Fruit fly (Drosophila melanogaster) whole organism, embryonic: ENCODE data around the gene CG11550.
A peak's percentile ranks its signal among the peaks of the same experiment; 100 is the strongest.

Experiments
- ATbp ChIP-seq: fragments of 200-800 bp; sonication (Bioruptor generic); optimal IDR thresholded peaks from 2 replicates; lab custom pipeline; 2017; ENCODE audit warnings: missing biosample characterization, mild to moderate bottlenecking, missing genetic modification characterization, missing genetic modification reagents
- BEAF-32 ChIP-seq: fragments of 200-800 bp; sonication (Bioruptor generic); optimal IDR thresholded peaks from 3 replicates; lab custom pipeline; 2017; ENCODE audit warnings: missing biosample characterization, missing genetic modification characterization, mild to moderate bottlenecking, moderate library complexity, missing genetic modification reagents
- Blimp-1 ChIP-seq: fragments of 200-800 bp; sonication (Bioruptor generic); optimal IDR thresholded peaks from 3 replicates; lab custom pipeline; 2018; ENCODE audit warnings: missing biosample characterization, missing genetic modification characterization, mild to moderate bottlenecking, moderate library complexity, missing genetic modification reagents
- Bteb2 ChIP-seq: fragments of 200-800 bp; sonication (Bioruptor generic); optimal IDR thresholded peaks from 2 replicates; lab custom pipeline; 2016; ENCODE audit warnings: missing biosample characterization, missing genetic modification characterization
- CG10366 ChIP-seq: fragments of 200-800 bp; sonication (Bioruptor generic); IDR thresholded peaks from 2 replicates; pipeline ENCODE4 v1.3.6; 2022; ENCODE audit warnings: missing biosample characterization, missing genetic modification characterization
- CG10543 ChIP-seq: fragments of 200-800 bp; sonication (Bioruptor generic); optimal IDR thresholded peaks from 3 replicates; lab custom pipeline; 2017; ENCODE audit warnings: missing biosample characterization, mild to moderate bottlenecking, missing genetic modification characterization, moderate library complexity
- CG17361 ChIP-seq: fragments of 200-800 bp; sonication (Bioruptor generic); IDR thresholded peaks from 3 replicates; pipeline ENCODE4 v1.3.6; 2022; ENCODE audit warnings: missing biosample characterization, missing genetic modification characterization
- CG2712 ChIP-seq: fragments of 200-800 bp; optimal IDR thresholded peaks from 3 replicates; lab custom pipeline; 2019; ENCODE audit warnings: missing biosample characterization, mild to moderate bottlenecking, missing genetic modification characterization, moderate library complexity
- CG31224 ChIP-seq: fragments of 200-800 bp; sonication (Bioruptor generic); IDR thresholded peaks from 2 replicates; pipeline ENCODE4 v1.3.6; 2022; ENCODE audit warnings: missing biosample characterization, missing genetic modification characterization
- CG32772 ChIP-seq: fragments of 200-800 bp; sonication (Bioruptor generic); IDR thresholded peaks from 2 replicates; pipeline ENCODE4 v1.3.6; 2022; ENCODE audit warnings: missing biosample characterization, missing genetic modification characterization
- CG6254 ChIP-seq: fragments of 200-800 bp; sonication (Bioruptor generic); optimal IDR thresholded peaks from 3 replicates; lab custom pipeline; 2017; ENCODE audit warnings: mild to moderate bottlenecking, missing biosample characterization, missing genetic modification reagents, missing genetic modification characterization
- CG6654 ChIP-seq: fragments of 200-800 bp; sonication (Bioruptor generic); optimal IDR thresholded peaks from 2 replicates; lab custom pipeline; 2017; ENCODE audit warnings: missing biosample characterization, mild to moderate bottlenecking, missing genetic modification characterization
- CG7839 ChIP-seq: fragments of 200-800 bp; sonication (Bioruptor generic); optimal IDR thresholded peaks from 3 replicates; lab custom pipeline; 2018; ENCODE audit warnings: missing biosample characterization, mild to moderate bottlenecking, missing genetic modification characterization, moderate library complexity
- CG8924 ChIP-seq: fragments of 200-800 bp; optimal IDR thresholded peaks from 3 replicates; lab custom pipeline; 2019; ENCODE audit warnings: missing biosample characterization, mild to moderate bottlenecking, missing genetic modification characterization, moderate library complexity
- Eip74EF ChIP-seq, 2 experiments: fragments of 200-800 bp in 1 of 2; fragments of >200 bp in 1 of 2; sonication (Bioruptor generic) in 1 of 2; optimal IDR thresholded peaks; 2 replicates each; lab custom pipeline; 2017 to 2019; ENCODE audit warnings: missing biosample characterization in 2 of 2, missing genetic modification characterization in 2 of 2, mild to moderate bottlenecking in 1 of 2, moderate library complexity in 1 of 2
- Hr39 ChIP-seq: fragments of >200 bp; optimal IDR thresholded peaks from 2 replicates; lab custom pipeline; 2017
- MTF-1 ChIP-seq: fragments of 200-800 bp; sonication (Bioruptor generic); optimal IDR thresholded peaks from 2 replicates; lab custom pipeline; 2018; ENCODE audit warnings: missing biosample characterization, mild to moderate bottlenecking, missing genetic modification characterization, borderline replicate concordance
- Meics ChIP-seq: fragments of 200-800 bp; sonication (Bioruptor generic); optimal IDR thresholded peaks from 2 replicates; lab custom pipeline; 2017; ENCODE audit warnings: missing biosample characterization, mild to moderate bottlenecking, missing genetic modification characterization
- NFAT ChIP-seq: fragments of 200-800 bp; sonication (Bioruptor generic); IDR thresholded peaks from 2 replicates; pipeline ENCODE4 v1.3.6; 2022; ENCODE audit warnings: missing biosample characterization, missing genetic modification characterization
- Oli ChIP-seq: fragments of 200-800 bp; sonication (Bioruptor generic); optimal IDR thresholded peaks from 2 replicates; lab custom pipeline; 2018; ENCODE audit warnings: missing biosample characterization, mild to moderate bottlenecking, missing genetic modification characterization, moderate library complexity
- bcd ChIP-seq: fragments of 200-800 bp; sonication (Bioruptor generic); optimal IDR thresholded peaks from 2 replicates; lab custom pipeline; 2017; ENCODE audit warnings: missing biosample characterization, mild to moderate bottlenecking, missing genetic modification characterization
- bsh ChIP-seq, 2 experiments: fragments of 200-800 bp; sonication (Bioruptor generic); optimal IDR thresholded peaks; 2 replicates each; lab custom pipeline; 2017 to 2018; ENCODE audit warnings: mild to moderate bottlenecking in 2 of 2, missing biosample characterization in 2 of 2, missing genetic modification characterization in 2 of 2, moderate library complexity in 1 of 2
- chinmo ChIP-seq: fragments of 200-800 bp; sonication (Bioruptor generic); IDR thresholded peaks from 4 replicates; pipeline ENCODE4 v1.3.6; 2022; ENCODE audit warnings: missing biosample characterization, missing genetic modification characterization; ENCODE audit not compliant: partially characterized antibody
- crol ChIP-seq: fragments of 200-800 bp; sonication (Bioruptor generic); IDR thresholded peaks from 2 replicates; pipeline ENCODE4 v1.3.6; 2022; ENCODE audit warnings: missing biosample characterization, missing genetic modification characterization
- dmrt99B ChIP-seq: fragments of 200-800 bp; sonication (Bioruptor generic); optimal IDR thresholded peaks from 2 replicates; lab custom pipeline; 2018; ENCODE audit warnings: missing biosample characterization, mild to moderate bottlenecking, missing genetic modification characterization, moderate library complexity
- gce ChIP-seq: fragments of 200-800 bp; sonication (Bioruptor generic); IDR thresholded peaks from 3 replicates; pipeline ENCODE4 v1.3.6; 2022; ENCODE audit warnings: missing biosample characterization, missing genetic modification characterization
- gcm ChIP-seq: fragments of 200-800 bp; sonication (Bioruptor generic); optimal IDR thresholded peaks from 2 replicates; lab custom pipeline; 2019; ENCODE audit warnings: missing biosample characterization, mild to moderate bottlenecking, missing genetic modification characterization, moderate library complexity
- gem ChIP-seq: fragments of 200-800 bp; sonication (Bioruptor generic); optimal IDR thresholded peaks from 2 replicates; lab custom pipeline; 2019; ENCODE audit warnings: missing biosample characterization, mild to moderate bottlenecking, missing genetic modification characterization, moderate library complexity
- hbn ChIP-seq: fragments of 200-800 bp; sonication (Bioruptor generic); IDR thresholded peaks from 2 replicates; pipeline ENCODE4 v1.3.6; 2022; ENCODE audit warnings: missing biosample characterization, missing genetic modification characterization; ENCODE audit not compliant: partially characterized antibody
- her ChIP-seq: fragments of 200-800 bp; sonication (Bioruptor generic); optimal IDR thresholded peaks from 2 replicates; lab custom pipeline; 2016; ENCODE audit warnings: missing biosample characterization, missing genetic modification characterization
- hth ChIP-seq: fragments of >200 bp; optimal IDR thresholded peaks from 2 replicates; lab custom pipeline; 2017; ENCODE audit warnings: inconsistent platforms
- ind ChIP-seq: fragments of 200-800 bp; sonication (Bioruptor generic); optimal IDR thresholded peaks from 3 replicates; lab custom pipeline; 2016; ENCODE audit warnings: missing biosample characterization, missing genetic modification characterization
- kah ChIP-seq: fragments of 200-800 bp; sonication (Bioruptor generic); optimal IDR thresholded peaks from 2 replicates; lab custom pipeline; 2018; ENCODE audit warnings: missing biosample characterization, mild to moderate bottlenecking, missing genetic modification characterization
- ken ChIP-seq: fragments of 200-800 bp; sonication (Bioruptor generic); IDR thresholded peaks from 3 replicates; pipeline ENCODE4 v1.3.6; 2022; ENCODE audit warnings: missing biosample characterization, missing genetic modification characterization
- lov ChIP-seq, 2 experiments: fragments of 200-800 bp in 1 of 2; fragments of >200 bp in 1 of 2; sonication (Bioruptor generic) in 1 of 2; IDR thresholded peaks in 1 of 2; optimal IDR thresholded peaks in 1 of 2; 2 replicates in 1 of 2; 3 replicates in 1 of 2; pipeline versions ENCODE4 v1.3.6 to Lab custom; 2017 to 2022; ENCODE audit warnings: missing biosample characterization in 1 of 2, missing genetic modification characterization in 1 of 2
- nom ChIP-seq: fragments of 200-800 bp; sonication (Bioruptor generic); optimal IDR thresholded peaks from 2 replicates; lab custom pipeline; 2017; ENCODE audit warnings: missing biosample characterization, missing genetic modification characterization, mild to moderate bottlenecking, moderate library complexity, missing genetic modification reagents
- ranshi ChIP-seq: fragments of 200-800 bp; sonication (Bioruptor generic); IDR thresholded peaks from 2 replicates; pipeline ENCODE4 v1.3.6; 2022; ENCODE audit warnings: missing biosample characterization, missing genetic modification characterization
- row ChIP-seq: fragments of 200-800 bp; sonication (Bioruptor generic); IDR thresholded peaks from 3 replicates; pipeline ENCODE4 v1.3.6; 2022; ENCODE audit warnings: missing biosample characterization, missing genetic modification characterization
- slbo ChIP-seq: fragments of 200-800 bp; sonication (Bioruptor generic); IDR thresholded peaks from 2 replicates; pipeline ENCODE4 v1.3.6; 2022; ENCODE audit warnings: missing biosample characterization, missing genetic modification characterization
- sqz ChIP-seq: fragments of 200-800 bp; sonication (Bioruptor generic); optimal IDR thresholded peaks from 3 replicates; lab custom pipeline; 2018; ENCODE audit warnings: missing biosample characterization, mild to moderate bottlenecking, missing genetic modification characterization
- sr ChIP-seq: fragments of 200-800 bp; sonication (Bioruptor generic); IDR thresholded peaks from 3 replicates; pipeline ENCODE4 v1.3.6; 2022; ENCODE audit warnings: missing biosample characterization, missing genetic modification characterization
- ttk ChIP-seq: fragments of 200-800 bp; sonication (Bioruptor generic); IDR thresholded peaks from 2 replicates; pipeline ENCODE4 v2.1.2; 2022; ENCODE audit warnings: missing biosample characterization, missing genetic modification characterization
- tx ChIP-seq: fragments of 200-800 bp; sonication (Bioruptor generic); optimal IDR thresholded peaks from 2 replicates; lab custom pipeline; 2016; ENCODE audit warnings: missing biosample characterization, missing genetic modification characterization
- vnd ChIP-seq: fragments of 200-800 bp; sonication (Bioruptor generic); IDR thresholded peaks from 3 replicates; pipeline ENCODE4 v1.3.6; 2022; ENCODE audit warnings: missing biosample characterization, missing genetic modification characterization; ENCODE audit not compliant: partially characterized antibody
- zfh2 ChIP-seq: fragments of 200-800 bp; sonication (Bioruptor generic); optimal IDR thresholded peaks from 2 replicates; lab custom pipeline; 2016; ENCODE audit warnings: missing biosample characterization, missing genetic modification characterization

The CG11550 gene

DNA sequence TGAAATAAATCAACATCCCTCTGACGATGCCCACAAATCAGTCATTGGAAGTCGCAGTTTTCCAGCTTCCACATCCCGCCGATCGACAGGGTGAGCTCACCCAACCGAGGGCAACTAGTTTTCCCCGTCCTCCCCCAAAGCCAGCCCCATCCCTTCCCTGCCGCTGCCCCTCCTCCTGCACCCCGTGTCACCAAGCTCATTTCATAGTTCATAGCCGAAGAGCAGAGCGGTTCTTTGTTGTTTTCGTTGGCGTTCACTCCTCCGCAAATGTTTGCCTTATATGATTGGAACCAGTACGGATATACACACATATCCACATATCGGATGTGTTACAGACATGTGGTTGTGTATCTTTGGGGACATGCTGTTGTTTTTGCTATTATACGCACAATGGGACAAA, 40.4 kb upstream of the CG11550 start (continued):
- no peak for TF ChIP-seq CG32772 (GFP tag; lab: Robert Waterston, UW)
- TF ChIP-seq CG31224 (GFP tag; lab: Robert Waterston, UW): no peak
- no peak; the same call in 2 of the 3 replicates for TF ChIP-seq CG17361 (GFP tag; lab: Robert Waterston, UW)
- TF ChIP-seq her (GFP tag; lab: Kevin White, UChicago): no peak
- no peak for TF ChIP-seq hbn (GFP tag; lab: Robert Waterston, UW)
- 0 out of 4 replicates have a peak, but pooled peaks have one; percentile 24 for TF ChIP-seq chinmo (GFP tag; lab: Robert Waterston, UW)
- no peak for TF ChIP-seq kah (GFP tag; lab: Kevin White, UChicago)
- TF ChIP-seq MTF-1 (GFP tag; lab: Kevin White, UChicago): no peak
- TF ChIP-seq ttk: 0 out of 2 replicates have a peak, but pooled peaks have one; percentile 19
- TF ChIP-seq CG10543 (GFP tag; lab: Kevin White, UChicago): peak; percentile 7
- no peak for TF ChIP-seq CG6654

DNA sequence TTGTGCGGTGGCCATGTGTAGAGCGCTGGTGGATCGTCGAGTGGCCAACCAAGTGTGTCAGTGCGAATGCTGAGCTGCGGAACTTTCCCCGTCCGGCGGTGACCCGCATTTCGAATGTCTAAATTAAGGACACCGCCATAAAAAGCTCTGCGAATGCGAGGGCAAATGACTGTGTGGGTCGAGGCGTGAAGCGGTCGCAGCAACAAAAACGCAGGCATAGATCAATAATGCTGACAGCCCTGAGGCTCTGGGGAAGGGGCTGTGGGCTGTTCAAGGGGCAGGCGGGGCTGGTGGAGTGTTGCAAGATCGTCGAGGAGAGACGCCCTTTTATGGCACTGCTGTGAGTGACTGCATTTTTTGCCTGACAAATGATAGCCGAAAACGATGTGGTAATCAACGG, 39.8 kb upstream of the CG11550 start:
- no peak for TF ChIP-seq Eip74EF (GFP tag; optimal IDR thresholded peaks at IDR 0.05; lab: Kevin White, UChicago)
- 0 out of 3 replicates have a peak, but pooled peaks have one; percentile 11 for TF ChIP-seq ken
- peak; percentile 30; the same call in 1 of the 2 replicates for TF ChIP-seq ttk
- peak; percentile 75; the same call in 2 of the 3 replicates for TF ChIP-seq sr (GFP tag; lab: Robert Waterston, UW)
- TF ChIP-seq Meics: no peak
- TF ChIP-seq crol (GFP tag; lab: Robert Waterston, UW): peak; percentile 54
- TF ChIP-seq gce (GFP tag; lab: Robert Waterston, UW): no peak
- peak; percentile 41 for TF ChIP-seq gcm
- no peak for TF ChIP-seq tx (GFP tag; lab: Kevin White, UChicago)
- TF ChIP-seq lov (optimal IDR thresholded peaks at IDR 0.05; lab: Kevin White, UChicago): no peak
- 0 out of 3 replicates have a peak, but pooled peaks have one; percentile 29 for TF ChIP-seq lov (GFP tag; IDR thresholded peaks at IDR 0.05; lab: Robert Waterston, UW)
- TF ChIP-seq CG10366 (GFP tag; lab: Robert Waterston, UW): 0 out of 2 replicates have a peak, but pooled peaks have one; percentile 16
- TF ChIP-seq slbo (GFP tag; lab: Robert Waterston, UW): 0 out of 2 replicates have a peak, but pooled peaks have one; percentile 14

DNA sequence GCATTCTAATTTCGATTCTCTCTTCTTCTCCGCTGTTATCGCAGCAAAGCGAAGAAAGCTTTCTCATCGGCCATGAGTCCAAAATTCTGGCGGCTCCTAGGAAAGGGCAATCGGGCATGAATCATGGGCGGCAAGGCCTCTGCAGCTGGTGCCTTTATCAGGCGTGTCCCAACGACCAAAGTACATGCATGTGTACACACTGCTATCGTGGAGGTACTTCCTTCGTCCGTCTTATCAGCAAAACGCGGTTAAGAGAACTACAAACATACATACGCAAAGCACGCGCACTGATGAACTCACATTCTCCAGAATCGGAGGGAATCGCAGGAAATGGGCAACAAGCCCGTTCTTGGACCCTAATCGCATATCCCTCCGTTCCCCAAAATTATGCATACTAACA, 39.3 kb upstream of the CG11550 start:
- TF ChIP-seq ind: no peak
- no peak for TF ChIP-seq hth (lab: Kevin White, UChicago)
- peak; percentile 54 for TF ChIP-seq nom (GFP tag; lab: Kevin White, UChicago)
- no peak for TF ChIP-seq ATbp (GFP tag; lab: Kevin White, UChicago)
- no peak for TF ChIP-seq zfh2 (GFP tag; lab: Kevin White, UChicago)
- TF ChIP-seq Hr39 (lab: Kevin White, UChicago): no peak

DNA sequence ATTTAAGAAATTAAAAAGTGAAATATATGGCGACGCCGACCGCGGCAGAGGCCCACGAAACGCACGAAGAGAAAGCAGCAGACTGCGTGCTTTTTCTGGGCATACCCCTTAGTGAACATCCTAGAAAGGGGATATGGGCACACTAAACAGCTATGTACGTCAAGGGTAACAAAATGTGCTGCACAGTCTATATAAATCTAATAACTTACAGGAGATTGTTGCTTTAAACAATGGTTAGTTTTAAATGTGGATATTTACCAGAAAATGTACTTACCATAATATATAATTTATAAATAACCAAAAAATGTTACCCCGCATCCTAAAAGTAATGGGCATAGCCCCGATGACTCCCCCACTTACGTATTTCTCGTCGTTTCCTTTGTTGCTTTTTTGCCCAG, 38.5 kb upstream of the CG11550 start:
- 0 out of 3 replicates have a peak, but pooled peaks have one; percentile 25 for TF ChIP-seq CG17361 (GFP tag; lab: Robert Waterston, UW)
- TF ChIP-seq CG6254 (GFP tag; lab: Kevin White, UChicago): no peak
- peak; percentile 21 for TF ChIP-seq CG2712 (tag; lab: Kevin White, UChicago)
- TF ChIP-seq ind: peak; percentile 29
- 0 out of 2 replicates have a peak, but pooled peaks have one; percentile 4 for TF ChIP-seq NFAT (GFP tag; lab: Robert Waterston, UW)
- TF ChIP-seq Oli (tag; lab: Kevin White, UChicago): peak; percentile 15
- peak in 1 of 2 experiments; percentile 23 for TF ChIP-seq bsh (GFP tag; optimal IDR thresholded peaks at IDR 0.05; lab: Kevin White, UChicago)
- TF ChIP-seq Bteb2: no peak
- peak; percentile 14; the same call in 1 of the 2 replicates for TF ChIP-seq ranshi (GFP tag; lab: Robert Waterston, UW)
- peak; percentile 38 for TF ChIP-seq gem
- no peak for TF ChIP-seq CG8924 (tag; lab: Kevin White, UChicago)
- TF ChIP-seq Blimp-1 (GFP tag; lab: Kevin White, UChicago): peak; percentile 28
- peak; percentile 15 for TF ChIP-seq dmrt99B (tag; lab: Kevin White, UChicago)
- no peak for TF ChIP-seq vnd
- TF ChIP-seq BEAF-32 (GFP tag; lab: Kevin White, UChicago): no peak
- peak; percentile 1 for TF ChIP-seq CG7839 (tag; lab: Kevin White, UChicago)
- TF ChIP-seq row (GFP tag; lab: Robert Waterston, UW): peak; percentile 43; the same call in 1 of the 3 replicates
- no peak for TF ChIP-seq sqz
- TF ChIP-seq bcd: peak; percentile 8
